Fruit fly (Drosophila melanogaster): ENCODE results near the gene CG11779.
A peak's percentile ranks its signal among the peaks of the same experiment; 100 is the strongest.

Gene CG11779

DNA sequence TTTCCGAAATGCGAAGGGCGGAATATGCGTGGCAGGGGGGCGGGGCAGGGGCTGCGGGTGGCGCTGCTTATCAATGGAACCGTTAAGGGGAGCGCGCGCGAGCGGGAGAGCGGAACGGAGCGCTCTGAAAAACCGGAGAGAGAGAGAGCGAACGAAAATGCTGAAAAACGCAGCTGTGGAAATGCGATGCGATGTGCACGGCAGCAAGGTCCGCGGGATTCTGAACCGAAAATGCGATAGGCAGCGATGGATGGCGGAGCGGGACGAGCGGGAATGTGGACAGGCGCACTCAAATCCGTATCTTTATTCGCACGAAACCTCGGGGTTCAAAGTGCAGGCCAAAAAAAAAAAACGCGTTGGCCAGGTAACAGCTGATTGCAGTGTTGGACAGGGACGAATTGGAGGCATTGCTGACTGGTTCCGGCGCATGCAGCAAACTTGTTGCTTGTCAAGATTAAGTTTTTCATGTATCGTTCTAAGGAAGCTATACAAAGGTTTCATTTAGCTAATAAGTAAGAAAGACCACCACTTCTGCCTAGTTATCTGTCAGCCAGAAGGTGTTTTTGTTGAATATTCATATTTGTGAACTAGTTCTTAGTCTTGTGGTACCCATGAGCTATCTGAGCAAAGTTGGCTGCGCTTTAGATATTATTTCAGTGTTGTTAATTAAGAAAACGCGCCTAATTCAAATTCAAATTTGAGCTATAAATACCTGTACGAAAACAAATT is 12.0 kb downstream of the CG11779 start, which contains the start of gene Ppcs (continued):
- TF ChIP-seq CG15269 (tag; optimal IDR thresholded peaks at IDR 0.05) = peak; percentile 29
- TF ChIP-seq p53 (GFP tag; optimal IDR thresholded peaks at IDR 0.05) = peak; percentile 46
- no peak for TF ChIP-seq CG31224 (GFP tag; IDR thresholded peaks at IDR 0.05)
- peak; percentile 41 for TF ChIP-seq CTCF (GFP tag; optimal IDR thresholded peaks at IDR 0.05)
- no peak for TF ChIP-seq CG8765 (GFP tag; IDR thresholded peaks at IDR 0.05)
- peak; percentile 80 for TF ChIP-seq CG14710 (tag; optimal IDR thresholded peaks at IDR 0.05)
- TF ChIP-seq HHEX (GFP tag; optimal IDR thresholded peaks at IDR 0.05) = peak; percentile 33
- peak; percentile 49; the same call in 1 of the 2 replicates for TF ChIP-seq onecut (GFP tag; IDR thresholded peaks at IDR 0.05)
- no peak for TF ChIP-seq E2f1 (GFP tag; IDR thresholded peaks at IDR 0.05)
- TF ChIP-seq br (optimal IDR thresholded peaks at IDR 0.05) = no peak
- TF ChIP-seq tup (GFP tag; optimal IDR thresholded peaks at IDR 0.05) = no peak
- peak; percentile 71 for TF ChIP-seq CG3847 (GFP tag; IDR thresholded peaks at IDR 0.05)
- TF ChIP-seq dmrt99B (tag; optimal IDR thresholded peaks at IDR 0.05) = peak; percentile 25
- peak; percentile 34 for TF ChIP-seq CG10274 (GFP tag; optimal IDR thresholded peaks at IDR 0.05)
- TF ChIP-seq CrebB (tag; optimal IDR thresholded peaks at IDR 0.05) = no peak
- peak; percentile 59 for TF ChIP-seq CG33557 (GFP tag; optimal IDR thresholded peaks at IDR 0.05)
- TF ChIP-seq CG31441 (GFP tag; IDR thresholded peaks at IDR 0.05) = peak; percentile 64
- peak; percentile 19 for TF ChIP-seq CG8388 (GFP tag; optimal IDR thresholded peaks at IDR 0.05)
- no peak for TF ChIP-seq CG1832 (GFP tag; optimal IDR thresholded peaks at IDR 0.05)
- TF ChIP-seq CG15696 (tag; optimal IDR thresholded peaks at IDR 0.05) = peak; percentile 17
- TF ChIP-seq CG8089 (GFP tag; optimal IDR thresholded peaks at IDR 0.05) = peak; percentile 50
- TF ChIP-seq otp (GFP tag; IDR thresholded peaks at IDR 0.05) = peak; percentile 45; the same call in 2 of the 3 replicates
- TF ChIP-seq scrt (GFP tag; optimal IDR thresholded peaks at IDR 0.05) = peak; percentile 98
- 0 out of 2 replicates have a peak, but pooled peaks have one; percentile 32 for TF ChIP-seq CG11696 (GFP tag; IDR thresholded peaks at IDR 0.05)
- TF ChIP-seq CG15514 (GFP tag; optimal IDR thresholded peaks at IDR 0.05) = peak; percentile 100
- TF ChIP-seq lbe (GFP tag; optimal IDR thresholded peaks at IDR 0.05) = peak; percentile 42
- TF ChIP-seq gfzf (GFP tag; optimal IDR thresholded peaks at IDR 0.05) = peak; percentile 44
- TF ChIP-seq Sry-β (GFP tag; optimal IDR thresholded peaks at IDR 0.05) = peak; percentile 51
- TF ChIP-seq CG9817 (tag; optimal IDR thresholded peaks at IDR 0.05) = peak; percentile 56
- no peak for TF ChIP-seq Dip2 (GFP tag; IDR thresholded peaks at IDR 0.05)
- TF ChIP-seq CG1233 (GFP tag; optimal IDR thresholded peaks at IDR 0.05) = peak; percentile 74
- peak; percentile 35 for TF ChIP-seq ERR (GFP tag; optimal IDR thresholded peaks at IDR 0.05)
- TF ChIP-seq CG18764 (GFP tag; optimal IDR thresholded peaks at IDR 0.05) = peak; percentile 19
- TF ChIP-seq salm (tag; optimal IDR thresholded peaks at IDR 0.05) = no peak
- peak; percentile 66 for TF ChIP-seq Jarid2 (GFP tag; optimal IDR thresholded peaks at IDR 0.05)
- no peak for TF ChIP-seq toy (GFP tag; IDR thresholded peaks at IDR 0.05)
- no peak for TF ChIP-seq jing (GFP tag; optimal IDR thresholded peaks at IDR 0.05)
- TF ChIP-seq Lpt (GFP tag; optimal IDR thresholded peaks at IDR 0.05) = no peak
- TF ChIP-seq sim (GFP tag; IDR thresholded peaks at IDR 0.05) = no peak
- TF ChIP-seq CG10959 (GFP tag; IDR thresholded peaks at IDR 0.05) = no peak; the same call in 1 of the 2 replicates
- peak; percentile 23 for TF ChIP-seq CG3407 (GFP tag; optimal IDR thresholded peaks at IDR 0.05)
- TF ChIP-seq tna (GFP tag; IDR thresholded peaks at IDR 0.05; ENCODE audit: partially characterized antibody) = no peak
- peak; percentile 69 for TF ChIP-seq CG4328 (GFP tag; optimal IDR thresholded peaks at IDR 0.05)
- peak; percentile 95 for TF ChIP-seq E2f2 (GFP tag; IDR thresholded peaks at IDR 0.05)
- TF ChIP-seq CG11504 (tag; optimal IDR thresholded peaks at IDR 0.05) = peak; percentile 60
- peak; percentile 60 for TF ChIP-seq CG15601 (tag; optimal IDR thresholded peaks at IDR 0.05)
- TF ChIP-seq nerfin-2 (GFP tag; IDR thresholded peaks at IDR 0.05; ENCODE audit: partially characterized antibody) = no peak
- TF ChIP-seq CG7963 (GFP tag; IDR thresholded peaks at IDR 0.05; ENCODE audit: partially characterized antibody) = 0 out of 3 replicates have a peak, but pooled peaks have one; percentile 22
- TF ChIP-seq mam (GFP tag; optimal IDR thresholded peaks at IDR 0.05) = peak; percentile 64

Data from whole organism, embryonic.